Worm (Caenorhabditis elegans) whole organism, midembryonic: Measurements from ENCODE around the gene C33D9.6.
A peak's percentile ranks its signal among the peaks of the same experiment; 100 is the strongest.

Experiments
- T22C8.4 ChIP-seq: fragments of 200-800 bp; sonication (Bioruptor generic); IDR thresholded peaks from 2 replicates; pipeline ENCODE4 v1.3.6; 2022; ENCODE audit warnings: missing genetic modification characterization, missing compliant biosample characterization
- cog-1 ChIP-seq: sonication (generic microtip); optimal IDR thresholded peaks from 2 replicates; lab custom pipeline; 2016; ENCODE audit warnings: missing genetic modification characterization, missing compliant biosample characterization
- flt-1 ChIP-seq: fragments of 200-800 bp; sonication (Bioruptor generic); IDR thresholded peaks from 2 replicates; pipeline ENCODE4 v1.3.6; 2022; ENCODE audit warnings: missing genetic modification characterization, missing compliant biosample characterization
- klf-2 ChIP-seq: fragments of 200-800 bp; sonication (Bioruptor generic); conservative IDR thresholded peaks from 2 replicates; pipeline ENCODE4 v1.3.6; 2022; ENCODE audit warnings: missing genetic modification reagents, missing genetic modification characterization, missing compliant biosample characterization
- med-1 ChIP-seq: sonication (generic microtip); optimal IDR thresholded peaks from 2 replicates; lab custom pipeline; 2017; ENCODE audit warnings: missing genetic modification characterization, mild to moderate bottlenecking, missing compliant biosample characterization, antibody characterized with exemption, missing genetic modification reagents; ENCODE audit not compliant: insufficient read depth
- ref-1 ChIP-seq: fragments of 200-800 bp; sonication (Bioruptor generic); conservative IDR thresholded peaks from 2 replicates; pipeline ENCODE4 v1.3.6; 2022; ENCODE audit warnings: missing genetic modification reagents, missing genetic modification characterization, missing compliant biosample characterization
- tab-1 ChIP-seq: fragments of 200-800 bp; sonication (Bioruptor generic); IDR thresholded peaks from 2 replicates; pipeline ENCODE4 v1.3.6; 2022; ENCODE audit warnings: missing genetic modification characterization, missing compliant biosample characterization
- ztf-23 ChIP-seq: fragments of 200-800 bp; sonication (Bioruptor generic); IDR thresholded peaks from 2 replicates; pipeline ENCODE4 v1.3.6; 2022; ENCODE audit warnings: missing genetic modification reagents, missing genetic modification characterization, missing compliant biosample characterization
- ztf-29 ChIP-seq: fragments of 200-800 bp; sonication (Bioruptor generic); IDR thresholded peaks from 2 replicates; pipeline ENCODE4 v1.3.6; 2022; ENCODE audit warnings: missing genetic modification reagents, missing genetic modification characterization, missing compliant biosample characterization

C33D9.6 gene

ce11 chrIV:8778045-8778444, at the start of gene C33D9.6:
C33D9.6 (minus strand) TSS chrIV:8778145.
- TF ChIP-seq ztf-29 (GFP tag; lab: Robert Waterston, UW) (no peak), ztf-23 (no peak), klf-2 (GFP tag; lab: Robert Waterston, UW) (no peak), med-1 (GFP tag; lab: Kevin White, UChicago) (no peak), tab-1 (GFP tag; lab: Robert Waterston, UW) (no peak), T22C8.4 (GFP tag; lab: Robert Waterston, UW) (no peak), cog-1 (no peak), flt-1 (no peak), ref-1 (no peak)

ce11 chrIV:8827500-8827899, 49.6 kb upstream of the C33D9.6 start, which contains the start of gene T28C6.7:
T28C6.7 (plus strand) TSS chrIV:8827800.
- TF ChIP-seq klf-2 (GFP tag; lab: Robert Waterston, UW) = no peak
- TF ChIP-seq med-1 (GFP tag; lab: Kevin White, UChicago) = no peak
- TF ChIP-seq ztf-29 (GFP tag; lab: Robert Waterston, UW) = no peak
- TF ChIP-seq ref-1 = no peak
- no peak for TF ChIP-seq tab-1 (GFP tag; lab: Robert Waterston, UW)
- TF ChIP-seq ztf-23 = no peak
- TF ChIP-seq flt-1 = no peak
- no peak for TF ChIP-seq T22C8.4 (GFP tag; lab: Robert Waterston, UW)
- no peak for TF ChIP-seq cog-1

DNA sequence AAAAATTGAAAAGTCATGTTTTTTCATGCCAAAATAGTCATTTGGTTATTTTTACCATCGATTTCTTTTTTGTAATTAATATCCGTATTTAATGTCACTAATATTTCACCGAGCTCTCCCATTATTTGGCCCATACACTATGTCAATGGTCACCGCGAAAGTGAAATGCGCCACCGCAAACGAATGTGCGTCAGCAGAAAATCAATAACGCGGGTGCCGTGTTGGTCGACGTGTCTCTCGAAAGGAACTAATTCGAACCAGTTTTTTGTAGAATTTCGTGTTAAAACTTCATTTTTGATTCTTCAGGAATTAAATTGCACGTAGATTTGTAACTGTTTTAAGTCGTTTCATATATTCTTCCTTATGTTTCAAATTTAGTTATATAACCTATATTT, 48.7 kb upstream of the C33D9.6 start:
- TF ChIP-seq klf-2 (GFP tag; lab: Robert Waterston, UW) (no peak), cog-1 (no peak), ztf-29 (GFP tag; lab: Robert Waterston, UW) (no peak), tab-1 (GFP tag; lab: Robert Waterston, UW) (no peak), ref-1 (no peak), T22C8.4 (GFP tag; lab: Robert Waterston, UW) (peak; percentile 80)

ce11 chrIV:8825997-8826605, 48.2 kb upstream of the C33D9.6 start:
- no peak for TF ChIP-seq ztf-29 (GFP tag; lab: Robert Waterston, UW)
- no peak for TF ChIP-seq flt-1
- no peak for TF ChIP-seq klf-2 (GFP tag; lab: Robert Waterston, UW)
- no peak for TF ChIP-seq ref-1

DNA sequence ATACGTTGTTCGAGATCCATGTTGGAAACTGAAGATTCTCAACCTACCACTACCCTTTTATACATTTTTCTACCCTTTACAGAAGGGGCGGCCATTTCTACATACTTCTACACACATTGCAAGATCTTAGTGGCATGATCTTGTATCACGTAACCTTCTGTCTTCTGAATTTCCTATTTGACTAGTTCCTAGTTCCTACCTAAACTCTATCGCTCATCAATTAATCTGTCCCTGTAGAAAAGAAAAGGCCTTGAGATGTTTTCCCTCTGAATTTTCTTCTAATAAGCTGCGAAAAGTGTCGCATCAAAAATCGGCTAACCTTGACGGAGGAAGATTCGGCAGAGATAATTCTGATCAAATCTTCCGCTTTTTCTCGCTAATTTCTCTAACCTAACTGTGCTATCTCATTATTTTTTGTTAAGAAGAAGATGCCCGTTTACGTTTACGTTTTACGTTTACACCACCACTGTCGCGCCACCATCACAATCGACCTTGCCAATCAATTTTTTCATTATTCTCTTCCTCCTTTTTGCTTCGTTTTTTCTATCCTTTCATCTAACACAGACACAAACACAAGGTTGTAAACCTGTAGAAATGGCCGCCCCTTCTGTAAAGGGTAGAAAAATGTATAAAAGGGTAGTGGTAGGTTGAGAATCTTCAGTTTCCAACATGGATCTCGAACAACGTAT, 46.3 kb upstream of the C33D9.6 start, which contains the start of the genes col-117 and col-3:
TSS of gene col-117 (minus strand) at position 51 of the 689 bp plus-strand sequence.
TSS of gene col-3 (plus strand) at position 639 of the 689 bp plus-strand sequence.
- no peak for TF ChIP-seq cog-1
- no peak for TF ChIP-seq T22C8.4 (GFP tag; lab: Robert Waterston, UW)
- TF ChIP-seq tab-1 (GFP tag; lab: Robert Waterston, UW) = no peak
- no peak for TF ChIP-seq ztf-29 (GFP tag; lab: Robert Waterston, UW)

ce11 chrIV:8822598-8822997, 44.7 kb upstream of the C33D9.6 start:
- TF ChIP-seq med-1 (GFP tag; lab: Kevin White, UChicago) = no peak
- TF ChIP-seq tab-1 (GFP tag; lab: Robert Waterston, UW) = no peak
- TF ChIP-seq klf-2 (GFP tag; lab: Robert Waterston, UW) = no peak
- no peak for TF ChIP-seq cog-1
- TF ChIP-seq flt-1 = no peak
- TF ChIP-seq ztf-29 (GFP tag; lab: Robert Waterston, UW) = no peak
- no peak for TF ChIP-seq T22C8.4 (GFP tag; lab: Robert Waterston, UW)
- TF ChIP-seq ref-1 = no peak
- no peak for TF ChIP-seq ztf-23

- no peak for TF ChIP-seq klf-2 (GFP tag; lab: Robert Waterston, UW)
- TF ChIP-seq ztf-23 = no peak
- TF ChIP-seq flt-1 = no peak
- no peak for TF ChIP-seq T22C8.4 (GFP tag; lab: Robert Waterston, UW)
- TF ChIP-seq med-1 (GFP tag; lab: Kevin White, UChicago) = no peak
- no peak for TF ChIP-seq tab-1 (GFP tag; lab: Robert Waterston, UW)
- TF ChIP-seq ref-1 = no peak
- no peak for TF ChIP-seq cog-1
Measured at ce11 chrIV:8821147-8821546, 43.2 kb upstream of the C33D9.6 start, which contains the start of gene T28C6.5. T28C6.5 (plus strand) TSS chrIV:8821447.

DNA sequence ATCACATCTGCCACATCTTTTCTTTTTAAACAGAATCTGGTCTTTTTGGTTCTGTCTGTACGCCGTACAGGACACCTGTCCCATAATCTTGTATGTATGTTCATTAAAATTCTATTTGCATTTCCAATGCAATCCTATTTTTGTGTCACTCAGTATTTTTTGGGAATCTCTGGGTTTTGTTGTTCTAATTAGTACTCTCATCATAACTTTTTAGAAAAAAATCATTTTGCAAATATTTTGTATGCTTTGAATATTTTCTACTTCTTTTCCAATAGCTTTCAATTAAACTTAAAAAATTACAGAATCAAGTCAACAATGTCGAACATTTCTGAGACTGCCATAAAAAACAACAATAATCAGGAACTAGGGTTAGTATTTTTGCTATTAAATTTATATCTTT, 42.1 kb upstream of the C33D9.6 start, which contains the start of gene T28C6.3:
TSS of gene T28C6.3 (plus strand) at position 301 of the 400 bp plus-strand sequence.
- TF ChIP-seq flt-1 (no peak), ztf-23 (no peak), klf-2 (GFP tag; lab: Robert Waterston, UW) (no peak), cog-1 (no peak), ref-1 (no peak), tab-1 (GFP tag; lab: Robert Waterston, UW) (no peak), T22C8.4 (GFP tag; lab: Robert Waterston, UW) (no peak), ztf-29 (GFP tag; lab: Robert Waterston, UW) (no peak), med-1 (GFP tag; lab: Kevin White, UChicago) (no peak)

ce11 chrIV:8819471-8819870, 41.5 kb upstream of the C33D9.6 start:
- no peak for TF ChIP-seq cog-1
- no peak for TF ChIP-seq ref-1
- no peak for TF ChIP-seq tab-1 (GFP tag; lab: Robert Waterston, UW)
- TF ChIP-seq flt-1 = no peak
- TF ChIP-seq T22C8.4 (GFP tag; lab: Robert Waterston, UW) = no peak
- no peak for TF ChIP-seq med-1 (GFP tag; lab: Kevin White, UChicago)
- TF ChIP-seq ztf-23 = no peak
- TF ChIP-seq ztf-29 (GFP tag; lab: Robert Waterston, UW) = no peak
- TF ChIP-seq klf-2 (GFP tag; lab: Robert Waterston, UW) = no peak

DNA sequence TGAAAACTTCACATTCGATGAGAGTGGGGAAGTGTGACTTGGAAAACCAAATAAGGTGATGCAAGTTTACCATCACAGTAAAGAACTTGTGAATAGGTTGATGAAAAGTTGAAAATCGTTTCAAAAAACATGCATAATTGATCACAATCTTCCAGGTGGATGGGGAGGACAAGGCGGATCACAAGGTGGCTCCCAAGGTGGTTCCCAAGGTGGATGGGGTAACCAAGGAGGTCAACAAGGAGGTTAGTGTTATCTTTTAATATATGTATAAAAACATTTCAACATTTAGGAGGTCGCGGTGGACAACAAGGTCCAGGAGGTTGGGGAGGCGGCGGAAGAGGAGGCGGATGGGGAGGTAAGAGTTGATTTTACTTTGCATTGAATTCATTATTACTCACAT, 39.7 kb upstream of the C33D9.6 start, which contains the start of gene T28C6.10:
TSS of gene T28C6.10 (plus strand) at position 301 of the 400 bp plus-strand sequence.
- no peak for TF ChIP-seq cog-1
- TF ChIP-seq klf-2 (GFP tag; lab: Robert Waterston, UW) = no peak
- TF ChIP-seq flt-1 = no peak
- TF ChIP-seq T22C8.4 (GFP tag; lab: Robert Waterston, UW) = no peak
- no peak for TF ChIP-seq ztf-29 (GFP tag; lab: Robert Waterston, UW)
- TF ChIP-seq ztf-23 = no peak
- no peak for TF ChIP-seq ref-1
- TF ChIP-seq tab-1 (GFP tag; lab: Robert Waterston, UW) = no peak
- no peak for TF ChIP-seq med-1 (GFP tag; lab: Kevin White, UChicago)
